Fruit fly (Drosophila melanogaster) whole organism, pupa: Measurements from ENCODE around the gene spi.

ENCODE experiments used
- CG10348 ChIP-seq: fragments of 200-800 bp; sonication (Bioruptor generic); IDR thresholded peaks from 2 replicates; pipeline ENCODE4 v1.3.6; 2022; ENCODE audit warnings: missing biosample characterization, missing genetic modification characterization
- CG15710 ChIP-seq: fragments of 200-800 bp; sonication (Bioruptor generic); optimal IDR thresholded peaks from 2 replicates; lab custom pipeline; 2018; ENCODE audit warnings: missing biosample characterization, mild to moderate bottlenecking, missing genetic modification characterization, moderate library complexity
- CG17806 ChIP-seq: fragments of 200-800 bp; sonication (Bioruptor generic); optimal IDR thresholded peaks from 2 replicates; lab custom pipeline; 2018; ENCODE audit warnings: missing biosample characterization, mild to moderate bottlenecking, missing genetic modification characterization, moderate library complexity
- CG34367 ChIP-seq: fragments of 200-800 bp; sonication (Bioruptor generic); optimal IDR thresholded peaks from 2 replicates; lab custom pipeline; 2018; ENCODE audit warnings: missing biosample characterization, mild to moderate bottlenecking, missing genetic modification characterization
- CG4496 ChIP-seq: fragments of 200-800 bp; sonication (Bioruptor generic); IDR thresholded peaks from 3 replicates; pipeline ENCODE4 v1.3.6; 2022; ENCODE audit warnings: missing biosample characterization, missing genetic modification characterization
- CG8159 ChIP-seq: fragments of 200-800 bp; sonication (Bioruptor generic); optimal IDR thresholded peaks from 3 replicates; lab custom pipeline; 2018; ENCODE audit warnings: missing biosample characterization, mild to moderate bottlenecking, missing genetic modification characterization, moderate library complexity
- D1 ChIP-seq: fragments of 200-800 bp; sonication (Bioruptor generic); optimal IDR thresholded peaks from 2 replicates; lab custom pipeline; 2018; ENCODE audit warnings: missing biosample characterization, mild to moderate bottlenecking, missing genetic modification characterization, moderate library complexity
- EcR ChIP-seq: fragments of 200-800 bp; sonication (Bioruptor generic); optimal IDR thresholded peaks from 3 replicates; lab custom pipeline; 2019; ENCODE audit warnings: missing biosample characterization, missing genetic modification characterization, mild to moderate bottlenecking, moderate library complexity, missing genetic modification reagents
- Snoo ChIP-seq: fragments of 200-800 bp; sonication (Bioruptor generic); optimal IDR thresholded peaks from 3 replicates; lab custom pipeline; 2017; ENCODE audit warnings: missing biosample characterization, mild to moderate bottlenecking, missing genetic modification characterization, inconsistent platforms
- fd96Ca ChIP-seq: fragments of 200-800 bp; sonication (Bioruptor generic); IDR thresholded peaks from 3 replicates; pipeline ENCODE4 v1.3.6; 2022; ENCODE audit warnings: missing biosample characterization, missing genetic modification characterization
- rn ChIP-seq: fragments of 200-800 bp; sonication (Bioruptor generic); IDR thresholded peaks from 2 replicates; pipeline ENCODE4 v1.3.6; 2022; ENCODE audit warnings: missing biosample characterization, missing genetic modification characterization

- TF ChIP-seq CG17806 (tag; lab: Kevin White, UChicago) = no peak
- TF ChIP-seq fd96Ca (GFP tag; lab: Robert Waterston, UW) = no peak
- TF ChIP-seq CG15710 = no peak
- no peak for TF ChIP-seq CG10348 (GFP tag; lab: Robert Waterston, UW)
- TF ChIP-seq CG4496 = no peak
- no peak for TF ChIP-seq EcR (GFP tag; lab: Kevin White, UChicago)
- no peak for TF ChIP-seq Snoo (tag; lab: Kevin White, UChicago)
- TF ChIP-seq CG34367 (tag; lab: Kevin White, UChicago) = no peak
- TF ChIP-seq rn = no peak
- no peak for TF ChIP-seq D1 (tag; lab: Kevin White, UChicago)
- TF ChIP-seq CG8159 = no peak
Measured at dm6 chr2L:19542268-19542773, 34.8 kb downstream of the spi start.
